Fruit fly (Drosophila melanogaster): Measurements from ENCODE around the gene CG6503.
A peak's percentile ranks its signal among the peaks of the same experiment; 100 is the strongest.

The CG6503 gene

dm6 chr3R:26461226-26461805, 36.4 kb upstream of the CG6503 start, which contains the start of gene CG5455 (continued):
- TF ChIP-seq Tbp (GFP tag; optimal IDR thresholded peaks at IDR 0.05) (no peak), CG31224 (GFP tag; IDR thresholded peaks at IDR 0.05) (0 out of 2 replicates have a peak, but pooled peaks have one; percentile 20), CG17186 (GFP tag; optimal IDR thresholded peaks at IDR 0.05) (no peak), CG9876 (GFP tag; optimal IDR thresholded peaks at IDR 0.05) (no peak), CG8924 (tag; optimal IDR thresholded peaks at IDR 0.05) (no peak), repo (GFP tag; optimal IDR thresholded peaks at IDR 0.05) (peak; percentile 11), CG16779 (GFP tag; IDR thresholded peaks at IDR 0.05) (peak; percentile 79), yki (optimal IDR thresholded peaks at IDR 0.05) (no peak), Sox100B (GFP tag; optimal IDR thresholded peaks at IDR 0.05) (no peak), CG3838 (GFP tag; optimal IDR thresholded peaks at IDR 0.05) (no peak), CG2889 (GFP tag; IDR thresholded peaks at IDR 0.05) (no peak), Antp (GFP tag; optimal IDR thresholded peaks at IDR 0.05) (peak; percentile 10), CG6175 (GFP tag; IDR thresholded peaks at IDR 0.05) (peak; percentile 77; the same call in 2 of the 3 replicates), ind (GFP tag; optimal IDR thresholded peaks at IDR 0.05) (no peak), CG11398 (GFP tag; optimal IDR thresholded peaks at IDR 0.05) (no peak), zen (tag; optimal IDR thresholded peaks at IDR 0.05) (no peak), CG10321 (GFP tag; IDR thresholded peaks at IDR 0.05) (0 out of 2 replicates have a peak, but pooled peaks have one; percentile 24), Hr3 (GFP tag; optimal IDR thresholded peaks at IDR 0.05) (no peak), CG30403 (GFP tag; optimal IDR thresholded peaks at IDR 0.05) (no peak), Neu2 (GFP tag; optimal IDR thresholded peaks at IDR 0.05; ENCODE audit: borderline replicate concordance) (no peak), esg (GFP tag; conservative IDR thresholded peaks at IDR 0.05) (no peak), jing (GFP tag; optimal IDR thresholded peaks at IDR 0.05) (no peak), CG6765 (GFP tag; optimal IDR thresholded peaks at IDR 0.05) (peak; percentile 15), caup (GFP tag; optimal IDR thresholded peaks at IDR 0.05; ENCODE audit: severe bottlenecking) (peak; percentile 80), vvl (GFP tag; IDR thresholded peaks at IDR 0.05) (peak; percentile 77), gro (GFP tag; optimal IDR thresholded peaks at IDR 0.05) (peak; percentile 69), Deaf1 (tag; optimal IDR thresholded peaks at IDR 0.05) (peak; percentile 89), Atf6 (GFP tag; IDR thresholded peaks at IDR 0.05) (peak; percentile 76), Side (GFP tag; optimal IDR thresholded peaks at IDR 0.05) (peak; percentile 18), Doc3 (GFP tag; IDR thresholded peaks at IDR 0.05; ENCODE audit: partially characterized antibody) (no peak), Poxn (GFP tag; IDR thresholded peaks at IDR 0.05) (no peak), Kr (GFP tag; optimal IDR thresholded peaks at IDR 0.05) (no peak), Hsf (GFP tag; optimal IDR thresholded peaks at IDR 0.05) (no peak), lola (GFP tag; optimal IDR thresholded peaks at IDR 0.05) (no peak), Hmx (GFP tag; optimal IDR thresholded peaks at IDR 0.05) (no peak), CG9797 (GFP tag; optimal IDR thresholded peaks at IDR 0.05) (no peak), CG3407 (GFP tag; optimal IDR thresholded peaks at IDR 0.05) (no peak), sug (tag; optimal IDR thresholded peaks at IDR 0.05) (peak; percentile 79), CG18764 (GFP tag; optimal IDR thresholded peaks at IDR 0.05) (no peak), Oli (tag; optimal IDR thresholded peaks at IDR 0.05) (no peak), CG4282 (GFP tag; optimal IDR thresholded peaks at IDR 0.05) (no peak), eve (GFP tag; optimal IDR thresholded peaks at IDR 0.05) (no peak), Fer3 (tag; optimal IDR thresholded peaks at IDR 0.05) (peak; percentile 43), ems (GFP tag; optimal IDR thresholded peaks at IDR 0.05) (no peak), Chrac-16 (GFP tag; optimal IDR thresholded peaks at IDR 0.05) (no peak), CG16813 (GFP tag; IDR thresholded peaks at IDR 0.05; ENCODE audit: partially characterized antibody) (no peak), mirr (GFP tag; optimal IDR thresholded peaks at IDR 0.05) (peak; percentile 93), Sry-δ (GFP tag; optimal IDR thresholded peaks at IDR 0.05) (no peak), CG1603 (tag; optimal IDR thresholded peaks at IDR 0.05) (peak; percentile 3), CG1529 (GFP tag; optimal IDR thresholded peaks at IDR 0.05) (no peak), pum (GFP tag; optimal IDR thresholded peaks at IDR 0.05) (no peak)
